Fruit fly (Drosophila melanogaster): ENCODE measurements around the gene CheA87a.

Gene CheA87a

dm6 chr3R:13403032-13403459 is 33.6 kb downstream of the CheA87a start, which contains the start of gene Dpm3 (continued):
- TF ChIP-seq kni (GFP tag; optimal IDR thresholded peaks at IDR 0.05) (no peak), luna (GFP tag; optimal IDR thresholded peaks at IDR 0.05) (no peak), Awh (GFP tag; IDR thresholded peaks at IDR 0.05) (no peak), CG5245 (GFP tag; optimal IDR thresholded peaks at IDR 0.05) (no peak), NfI (GFP tag; optimal IDR thresholded peaks at IDR 0.05) (peak; percentile 38), B-H1 (GFP tag; IDR thresholded peaks at IDR 0.05) (no peak), her (GFP tag; optimal IDR thresholded peaks at IDR 0.05) (peak; percentile 27), CG18262 (tag; optimal IDR thresholded peaks at IDR 0.05) (peak; percentile 9), CG14710 (tag; optimal IDR thresholded peaks at IDR 0.05) (peak; percentile 72), CG14667 (GFP tag; IDR thresholded peaks at IDR 0.05) (no peak), tio (GFP tag; optimal IDR thresholded peaks at IDR 0.05) (no peak), pb (GFP tag; optimal IDR thresholded peaks at IDR 0.05) (peak; percentile 58), Poxn (GFP tag; IDR thresholded peaks at IDR 0.05) (no peak), CG8359 (GFP tag; optimal IDR thresholded peaks at IDR 0.05; ENCODE audit: borderline replicate concordance) (no peak), Stat92E (GFP tag; optimal IDR thresholded peaks at IDR 0.05) (peak in 1 of 3 experiments; percentile 78), CG17802 (tag; optimal IDR thresholded peaks at IDR 0.05) (peak; percentile 57), CG32767 (GFP tag; IDR thresholded peaks at IDR 0.05) (no peak), Xbp1 (GFP tag; optimal IDR thresholded peaks at IDR 0.05) (peak; percentile 54), CG30431 (GFP tag; optimal IDR thresholded peaks at IDR 0.05) (no peak), MTF-1 (GFP tag; optimal IDR thresholded peaks at IDR 0.05; ENCODE audit: borderline replicate concordance) (no peak), CG9797 (GFP tag; optimal IDR thresholded peaks at IDR 0.05) (peak; percentile 92), mam (GFP tag; optimal IDR thresholded peaks at IDR 0.05) (peak; percentile 56), CG4328 (GFP tag; optimal IDR thresholded peaks at IDR 0.05) (no peak), Rx (GFP tag; IDR thresholded peaks at IDR 0.05) (no peak), chif (GFP tag; optimal IDR thresholded peaks at IDR 0.05) (peak in 1 of 2 experiments; percentile 50), CG9437 (GFP tag; optimal IDR thresholded peaks at IDR 0.05) (peak; percentile 98), dm (GFP tag; optimal IDR thresholded peaks at IDR 0.05) (no peak), Ptx1 (GFP tag; IDR thresholded peaks at IDR 0.05) (no peak), pum (GFP tag; optimal IDR thresholded peaks at IDR 0.05) (peak; percentile 41), ac (GFP tag; optimal IDR thresholded peaks at IDR 0.05) (no peak), pan (optimal IDR thresholded peaks at IDR 0.05) (no peak), pan (GFP tag; optimal IDR thresholded peaks at IDR 0.05 in 1 of 2, IDR thresholded peaks at IDR 0.05 in 1 of 2) (no peak), zfh1 (GFP tag; IDR thresholded peaks at IDR 0.05) (0 out of 3 replicates have a peak, but pooled peaks have one; percentile 39), CG14014 (GFP tag; IDR thresholded peaks at IDR 0.05) (no peak), CG1024 (GFP tag; IDR thresholded peaks at IDR 0.05) (no peak), Blimp-1 (GFP tag; optimal IDR thresholded peaks at IDR 0.05) (peak; percentile 18), CG3726 (GFP tag; IDR thresholded peaks at IDR 0.05) (no peak), CG3281 (GFP tag; optimal IDR thresholded peaks at IDR 0.05) (no peak), stc (GFP tag; IDR thresholded peaks at IDR 0.05) (no peak), grn (GFP tag; optimal IDR thresholded peaks at IDR 0.05) (peak; percentile 34), Sry-δ (GFP tag; optimal IDR thresholded peaks at IDR 0.05) (peak; percentile 97), Doc2 (GFP tag; IDR thresholded peaks at IDR 0.05) (no peak), Drgx (GFP tag; IDR thresholded peaks at IDR 0.05) (no peak), CG43689 (GFP tag; IDR thresholded peaks at IDR 0.05) (no peak), Oli (tag; optimal IDR thresholded peaks at IDR 0.05) (no peak), CG31224 (GFP tag; IDR thresholded peaks at IDR 0.05) (no peak), Hmr (GFP tag; optimal IDR thresholded peaks at IDR 0.05) (peak; percentile 76), Usf (GFP tag; optimal IDR thresholded peaks at IDR 0.05) (no peak), CG1832 (GFP tag; optimal IDR thresholded peaks at IDR 0.05) (no peak), Deaf1 (tag; optimal IDR thresholded peaks at IDR 0.05) (no peak), bcd (GFP tag; optimal IDR thresholded peaks at IDR 0.05) (peak; percentile 41), CG16815 (GFP tag; optimal IDR thresholded peaks at IDR 0.05) (no peak)

All from whole organism, embryonic.